Worm (Caenorhabditis elegans) whole organism, L3 larva: Measurements from ENCODE around the gene ZK971.1.

Experiments
- R02D3.7 ChIP-seq: fragments of 150-350 bp; optimal IDR thresholded peaks from 2 replicates; lab custom pipeline; 2014; ENCODE audit warnings: missing biosample characterization, missing genetic modification characterization
- ZK546.5 ChIP-seq: sonication (generic microtip); optimal IDR thresholded peaks from 2 replicates; lab custom pipeline; 2017; ENCODE audit warnings: missing biosample characterization, missing genetic modification characterization
- aly-2 ChIP-seq: fragments of 150-350 bp; optimal IDR thresholded peaks from 2 replicates; lab custom pipeline; 2014; ENCODE audit warnings: missing biosample characterization, missing genetic modification characterization
- ama-1 ChIP-seq: fragments of 150-350 bp; optimal IDR thresholded peaks from 2 replicates; lab custom pipeline; 2018
- ceh-16 ChIP-seq: sonication (generic microtip); optimal IDR thresholded peaks from 2 replicates; lab custom pipeline; 2017; ENCODE audit warnings: missing biosample characterization, missing genetic modification characterization
- ceh-28 ChIP-seq: fragments of 150-350 bp; optimal IDR thresholded peaks from 2 replicates; lab custom pipeline; 2014; ENCODE audit warnings: missing biosample characterization, missing genetic modification reagents, missing genetic modification characterization
- ceh-82 ChIP-seq: fragments of 150-350 bp; optimal IDR thresholded peaks from 2 replicates; lab custom pipeline; 2014; ENCODE audit warnings: missing biosample characterization, missing genetic modification characterization
- ceh-9 ChIP-seq: sonication (generic microtip); optimal IDR thresholded peaks from 2 replicates; lab custom pipeline; 2018; ENCODE audit warnings: missing biosample characterization, missing genetic modification characterization
- daf-12 ChIP-seq: fragments of 150-350 bp; optimal IDR thresholded peaks from 2 replicates; lab custom pipeline; 2014; ENCODE audit warnings: missing biosample characterization, missing genetic modification reagents, missing genetic modification characterization
- egl-27 ChIP-seq: sonication (generic microtip); optimal IDR thresholded peaks from 4 replicates; lab custom pipeline; 2017; ENCODE audit warnings: missing biosample characterization, missing genetic modification reagents, missing genetic modification characterization
- egl-5 ChIP-seq: fragments of 150-350 bp; optimal IDR thresholded peaks from 2 replicates; lab custom pipeline; 2017; ENCODE audit warnings: missing biosample characterization, missing genetic modification reagents, missing genetic modification characterization, inconsistent platforms
- elt-1 ChIP-seq: fragments of 150-350 bp; optimal IDR thresholded peaks from 2 replicates; lab custom pipeline; 2014; ENCODE audit warnings: missing biosample characterization, missing genetic modification characterization
- elt-2 ChIP-seq: sonication (generic microtip); optimal IDR thresholded peaks from 2 replicates; lab custom pipeline; 2016; ENCODE audit warnings: missing genetic modification reagents, mild to moderate bottlenecking, missing genetic modification characterization, missing compliant biosample characterization
- elt-3 ChIP-seq, 3 experiments: fragments of 150-350 bp in 1 of 3; sonication (generic microtip) in 2 of 3; optimal IDR thresholded peaks; 2 replicates in 2 of 3; 4 replicates in 1 of 3; lab custom pipeline; 2014 to 2017; ENCODE audit warnings: missing biosample characterization in 3 of 3, missing genetic modification characterization in 3 of 3
- eor-1 ChIP-seq, 2 experiments: fragments of 150-350 bp; optimal IDR thresholded peaks; 2 replicates each; lab custom pipeline; 2014 to 2018; ENCODE audit warnings: missing biosample characterization in 2 of 2, missing genetic modification characterization in 2 of 2
- fkh-10 ChIP-seq: sonication (generic microtip); optimal IDR thresholded peaks from 2 replicates; lab custom pipeline; 2017; ENCODE audit warnings: missing biosample characterization, missing genetic modification reagents, missing genetic modification characterization
- fkh-2 ChIP-seq: fragments of 150-350 bp; optimal IDR thresholded peaks from 2 replicates; lab custom pipeline; 2014; ENCODE audit warnings: missing biosample characterization, missing genetic modification reagents, missing genetic modification characterization
- fos-1 ChIP-seq: fragments of 150-350 bp; optimal IDR thresholded peaks from 2 replicates; lab custom pipeline; 2014; ENCODE audit warnings: missing biosample characterization, missing genetic modification characterization
- hmg-11 ChIP-seq: sonication (generic microtip); optimal IDR thresholded peaks from 2 replicates; lab custom pipeline; 2016; ENCODE audit warnings: missing genetic modification characterization, missing compliant biosample characterization
- jun-1 ChIP-seq: fragments of 150-350 bp; optimal IDR thresholded peaks from 2 replicates; lab custom pipeline; 2014; ENCODE audit warnings: missing biosample characterization, missing genetic modification reagents, missing genetic modification characterization
- lin-15B ChIP-seq: fragments of 150-350 bp; optimal IDR thresholded peaks from 2 replicates; lab custom pipeline; 2014; ENCODE audit warnings: missing biosample characterization, missing genetic modification characterization
- lin-39 ChIP-seq: fragments of 150-350 bp; optimal IDR thresholded peaks from 2 replicates; lab custom pipeline; 2018; ENCODE audit warnings: missing biosample characterization, missing genetic modification reagents, missing genetic modification characterization
- lsy-12 ChIP-seq: sonication (generic microtip); optimal IDR thresholded peaks from 2 replicates; lab custom pipeline; 2016; ENCODE audit warnings: mild to moderate bottlenecking, missing genetic modification characterization, missing compliant biosample characterization
- mdl-1 ChIP-seq: fragments of 150-350 bp; optimal IDR thresholded peaks from 2 replicates; lab custom pipeline; 2014; ENCODE audit warnings: missing biosample characterization, missing genetic modification characterization
- mml-1 ChIP-seq: fragments of 150-350 bp; sonication (generic microtip); optimal IDR thresholded peaks from 3 replicates; lab custom pipeline; 2014; ENCODE audit warnings: missing biosample characterization, missing genetic modification characterization
- nfya-1 ChIP-seq: sonication (generic microtip); optimal IDR thresholded peaks from 2 replicates; lab custom pipeline; 2017; ENCODE audit warnings: missing genetic modification characterization, mild to moderate bottlenecking, missing compliant biosample characterization, antibody characterized with exemption, moderate library complexity; ENCODE audit not compliant: insufficient read depth
- nhr-11 ChIP-seq: fragments of 150-350 bp; optimal IDR thresholded peaks from 2 replicates; lab custom pipeline; 2014; ENCODE audit warnings: missing biosample characterization, missing genetic modification characterization
- nhr-12 ChIP-seq: fragments of 150-350 bp; optimal IDR thresholded peaks from 2 replicates; lab custom pipeline; 2014; ENCODE audit warnings: missing biosample characterization, missing genetic modification characterization
- nhr-23 ChIP-seq: fragments of 150-350 bp; optimal IDR thresholded peaks from 2 replicates; lab custom pipeline; 2014; ENCODE audit warnings: missing biosample characterization, missing genetic modification reagents, missing genetic modification characterization
- nhr-237 ChIP-seq: fragments of 150-350 bp; optimal IDR thresholded peaks from 2 replicates; lab custom pipeline; 2014; ENCODE audit warnings: missing biosample characterization, missing genetic modification characterization
- nhr-25 ChIP-seq: sonication (generic microtip); optimal IDR thresholded peaks from 2 replicates; lab custom pipeline; 2017; ENCODE audit warnings: missing biosample characterization, missing genetic modification characterization
- nhr-28 ChIP-seq: fragments of 150-350 bp; optimal IDR thresholded peaks from 2 replicates; lab custom pipeline; 2014; ENCODE audit warnings: missing biosample characterization, missing genetic modification characterization
- nhr-43 ChIP-seq: sonication (generic microtip); optimal IDR thresholded peaks from 2 replicates; lab custom pipeline; 2016; ENCODE audit warnings: mild to moderate bottlenecking, missing genetic modification characterization, missing compliant biosample characterization; ENCODE audit not compliant: poor library complexity, severe bottlenecking
- nhr-67 ChIP-seq: fragments of 150-350 bp; optimal IDR thresholded peaks from 2 replicates; lab custom pipeline; 2014; ENCODE audit warnings: missing biosample characterization, missing genetic modification characterization
- nhr-76 ChIP-seq: fragments of 150-350 bp; sonication (generic microtip); optimal IDR thresholded peaks from 5 replicates; lab custom pipeline; 2014; ENCODE audit warnings: missing biosample characterization, missing genetic modification characterization
- nhr-77 ChIP-seq: fragments of 150-350 bp; optimal IDR thresholded peaks from 2 replicates; lab custom pipeline; 2014; ENCODE audit warnings: missing biosample characterization, missing genetic modification characterization
- pha-4 ChIP-seq: fragments of 150-350 bp; optimal IDR thresholded peaks from 2 replicates; lab custom pipeline; 2014; ENCODE audit warnings: missing biosample characterization, missing genetic modification reagents, missing genetic modification characterization
- pqm-1 ChIP-seq: fragments of 150-350 bp; optimal IDR thresholded peaks from 2 replicates; lab custom pipeline; 2017; ENCODE audit warnings: missing biosample characterization, missing genetic modification characterization, inconsistent platforms
- sea-2 ChIP-seq: fragments of 150-350 bp; sonication (generic microtip); optimal IDR thresholded peaks from 4 replicates; lab custom pipeline; 2014; ENCODE audit warnings: missing biosample characterization, missing genetic modification reagents, missing genetic modification characterization
- skn-1 ChIP-seq: fragments of 150-350 bp; optimal IDR thresholded peaks from 2 replicates; lab custom pipeline; 2014; ENCODE audit warnings: missing biosample characterization, missing genetic modification characterization
- snpc-4 ChIP-seq: fragments of 150-350 bp; optimal IDR thresholded peaks from 2 replicates; lab custom pipeline; 2014; ENCODE audit warnings: missing biosample characterization, missing genetic modification characterization
- tbx-2 ChIP-seq: sonication (generic microtip); optimal IDR thresholded peaks from 2 replicates; lab custom pipeline; 2016; ENCODE audit warnings: mild to moderate bottlenecking, missing genetic modification characterization, missing compliant biosample characterization
- unc-39 ChIP-seq: sonication (generic microtip); optimal IDR thresholded peaks from 4 replicates; lab custom pipeline; 2017; ENCODE audit warnings: missing biosample characterization, missing genetic modification characterization
- unc-62 ChIP-seq: fragments of 150-350 bp; sonication (generic microtip); optimal IDR thresholded peaks from 4 replicates; lab custom pipeline; 2014; ENCODE audit warnings: missing biosample characterization, missing genetic modification reagents, missing genetic modification characterization
- zag-1 ChIP-seq: fragments of 150-350 bp; optimal IDR thresholded peaks from 2 replicates; lab custom pipeline; 2014; ENCODE audit warnings: missing biosample characterization, missing genetic modification characterization
- ztf-11 ChIP-seq: fragments of 150-350 bp; optimal IDR thresholded peaks from 2 replicates; lab custom pipeline; 2014; ENCODE audit warnings: missing biosample characterization, missing genetic modification characterization
- ztf-4 ChIP-seq: fragments of 150-350 bp; optimal IDR thresholded peaks from 2 replicates; lab custom pipeline; 2014; ENCODE audit warnings: missing biosample characterization, missing genetic modification characterization

The ZK971.1 gene

ce11 chrII:10302646-10303045 is 23.2 kb upstream of the ZK971.1 start, which contains the start of gene clpp-1:
TSS of gene clpp-1 (minus strand) at chrII:10302842.
- TF ChIP-seq elt-2 (tag; lab: Kevin White, UChicago) (peak; percentile 50), skn-1 (tag; lab: Kevin White, UChicago) (no peak), egl-5 (no peak), nhr-76 (no peak), pha-4 (no peak), nhr-77 (no peak), ceh-16 (tag; lab: Kevin White, UChicago) (no peak), ama-1 (peak; percentile 75)

- TF ChIP-seq tbx-2 (tag; lab: Kevin White, UChicago) = peak; percentile 31
- TF ChIP-seq nhr-43 = peak; percentile 64
Measured at ce11 chrII:10302141-10302574, 22.7 kb upstream of the ZK971.1 start.

- TF ChIP-seq nhr-77 = no peak
- TF ChIP-seq fos-1 = no peak
- peak; percentile 52 for TF ChIP-seq nhr-25
- TF ChIP-seq nhr-76 = no peak
- peak; percentile 61 for TF ChIP-seq nhr-23 (tag; lab: Kevin White, UChicago)
- no peak for TF ChIP-seq nhr-11 (tag; lab: Kevin White, UChicago)
- TF ChIP-seq hmg-11 (tag; lab: Kevin White, UChicago) = peak; percentile 93
- TF ChIP-seq mdl-1 (tag; lab: Kevin White, UChicago) = no peak
- peak; percentile 81 for TF ChIP-seq lin-15B
- no peak for TF ChIP-seq mml-1 (tag; lab: Kevin White, UChicago)
- no peak for TF ChIP-seq nhr-67 (tag; lab: Kevin White, UChicago)
- TF ChIP-seq lin-39 = no peak
- no peak for TF ChIP-seq ZK546.5 (tag; lab: Kevin White, UChicago)
- TF ChIP-seq elt-2 (tag; lab: Kevin White, UChicago) = peak; percentile 55
- no peak for TF ChIP-seq daf-12
- no peak for TF ChIP-seq sea-2 (GFP tag; lab: Kevin White, UChicago)
- TF ChIP-seq ceh-82 (tag; lab: Kevin White, UChicago) = peak; percentile 51
- no peak for TF ChIP-seq fkh-2 (tag; lab: Kevin White, UChicago)
- no peak for TF ChIP-seq eor-1 (tag; optimal IDR thresholded peaks at IDR 0.05; lab: Kevin White, UChicago)
- TF ChIP-seq nhr-28 (tag; lab: Kevin White, UChicago) = no peak
- TF ChIP-seq nhr-12 (tag; lab: Kevin White, UChicago) = no peak
- peak; percentile 73 for TF ChIP-seq R02D3.7 (tag; lab: Kevin White, UChicago)
- no peak for TF ChIP-seq pqm-1 (tag; lab: Kevin White, UChicago)
- TF ChIP-seq skn-1 (tag; lab: Kevin White, UChicago) = peak; percentile 29
- TF ChIP-seq unc-62 (GFP tag; lab: Kevin White, UChicago) = no peak
- TF ChIP-seq egl-5 = peak; percentile 63
- TF ChIP-seq nhr-237 (tag; lab: Kevin White, UChicago) = no peak
- TF ChIP-seq ama-1 = peak; percentile 62
- TF ChIP-seq fkh-10 (GFP tag; lab: Kevin White, UChicago) = peak; percentile 30
- TF ChIP-seq ztf-11 (tag; lab: Kevin White, UChicago) = no peak
- TF ChIP-seq nhr-43 = peak; percentile 41
- no peak for TF ChIP-seq tbx-2 (tag; lab: Kevin White, UChicago)
- no peak for TF ChIP-seq elt-1 (tag; lab: Kevin White, UChicago)
- TF ChIP-seq lsy-12 (tag; lab: Kevin White, UChicago) = peak; percentile 56
- TF ChIP-seq ztf-4 (tag; lab: Kevin White, UChicago) = no peak
- TF ChIP-seq ceh-16 (tag; lab: Kevin White, UChicago) = no peak
- TF ChIP-seq pha-4 = peak; percentile 81
- TF ChIP-seq unc-39 (tag; lab: Kevin White, UChicago) = no peak
- TF ChIP-seq egl-27 (tag; lab: Kevin White, UChicago) = peak; percentile 17
- peak; percentile 58 for TF ChIP-seq jun-1 (tag; lab: Kevin White, UChicago)
- no peak for TF ChIP-seq elt-3 (tag; optimal IDR thresholded peaks at IDR 0.05; lab: Kevin White, UChicago)
- peak; percentile 25 for TF ChIP-seq ceh-28 (tag; lab: Kevin White, UChicago)
- peak; percentile 2 for TF ChIP-seq snpc-4 (tag; lab: Kevin White, UChicago)
- TF ChIP-seq nfya-1 = peak; percentile 75
- no peak for TF ChIP-seq ceh-9 (tag; lab: Kevin White, UChicago)
- TF ChIP-seq zag-1 (tag; lab: Kevin White, UChicago) = no peak
- TF ChIP-seq aly-2 (tag; lab: Kevin White, UChicago) = no peak
Measured at ce11 chrII:10300954-10301353, 21.5 kb upstream of the ZK971.1 start, which contains the start of gene mdt-22. TSS of gene mdt-22 (plus strand) at chrII:10301216.
